Worm (Caenorhabditis elegans) whole organism, L1 larva: Measurements from ENCODE around the gene T14B4.5.

Experiments used
- C04F5.9 ChIP-seq: sonication (generic microtip); optimal IDR thresholded peaks from 2 replicates; lab custom pipeline; 2016; ENCODE audit warnings: missing genetic modification characterization, missing compliant biosample characterization
- C16A3.4 ChIP-seq: fragments of 150-350 bp; optimal IDR thresholded peaks from 2 replicates; lab custom pipeline; 2014; ENCODE audit warnings: missing biosample characterization, missing genetic modification characterization
- F16B12.6 ChIP-seq: fragments of 150-350 bp; optimal IDR thresholded peaks from 2 replicates; lab custom pipeline; 2014; ENCODE audit warnings: missing biosample characterization, missing genetic modification characterization
- alr-1 ChIP-seq: fragments of 200-800 bp; sonication (Bioruptor generic); optimal IDR thresholded peaks from 2 replicates; lab custom pipeline; 2018; ENCODE audit warnings: borderline replicate concordance, mild to moderate bottlenecking, missing genetic modification characterization, missing compliant biosample characterization
- aly-2 ChIP-seq: fragments of 150-350 bp; optimal IDR thresholded peaks from 2 replicates; lab custom pipeline; 2014; ENCODE audit warnings: missing biosample characterization, missing genetic modification characterization
- ama-1 ChIP-seq: fragments of 150-350 bp; optimal IDR thresholded peaks from 2 replicates; lab custom pipeline; 2014
- ceh-63 ChIP-seq: fragments of 200-800 bp; sonication (Bioruptor generic); optimal IDR thresholded peaks from 2 replicates; lab custom pipeline; 2018; ENCODE audit warnings: mild to moderate bottlenecking, missing genetic modification characterization, missing compliant biosample characterization
- ceh-8 ChIP-seq: fragments of 200-800 bp; sonication (Bioruptor generic); optimal IDR thresholded peaks from 2 replicates; lab custom pipeline; 2018; ENCODE audit warnings: mild to moderate bottlenecking, missing genetic modification characterization, moderate library complexity, missing compliant biosample characterization
- ceh-82 ChIP-seq, 3 experiments: fragments of 150-350 bp in 1 of 3; sonication (generic microtip) in 2 of 3; optimal IDR thresholded peaks; 2 replicates each; lab custom pipeline; 2014 to 2017; ENCODE audit warnings: missing biosample characterization in 3 of 3, missing genetic modification characterization in 3 of 3
- ceh-90 ChIP-seq: sonication (generic microtip); optimal IDR thresholded peaks from 2 replicates; lab custom pipeline; 2016; ENCODE audit warnings: missing genetic modification characterization, missing compliant biosample characterization
- dsc-1 ChIP-seq: sonication (generic microtip); optimal IDR thresholded peaks from 2 replicates; lab custom pipeline; 2016; ENCODE audit warnings: mild to moderate bottlenecking, missing genetic modification characterization, missing compliant biosample characterization
- egl-13 ChIP-seq: sonication (generic microtip); optimal IDR thresholded peaks from 2 replicates; lab custom pipeline; 2016; ENCODE audit warnings: missing genotype, missing genetic modification reagents, missing genetic modification characterization, missing compliant biosample characterization
- egl-27 ChIP-seq, 2 experiments: fragments of 150-350 bp in 1 of 2; sonication (generic microtip); optimal IDR thresholded peaks; 3 replicates each; lab custom pipeline; 2017 to 2018; ENCODE audit warnings: missing biosample characterization in 2 of 2, missing genetic modification characterization in 2 of 2, missing genetic modification reagents in 2 of 2
- elt-2 ChIP-seq: sonication (generic microtip); optimal IDR thresholded peaks from 2 replicates; lab custom pipeline; 2016; ENCODE audit warnings: missing genetic modification characterization, mild to moderate bottlenecking, inconsistent platforms, missing compliant biosample characterization, missing genetic modification reagents
- elt-3 ChIP-seq, 6 experiments: fragments of 150-350 bp in 1 of 6; sonication (generic microtip); optimal IDR thresholded peaks; 2 replicates each; lab custom pipeline; 2017 to 2018; ENCODE audit warnings: missing biosample characterization in 6 of 6, missing genetic modification characterization in 6 of 6, inconsistent platforms in 1 of 6
- ets-5 ChIP-seq: fragments of 200-800 bp; sonication (Bioruptor generic); IDR thresholded peaks from 2 replicates; pipeline ENCODE4 v1.3.6; 2022; ENCODE audit warnings: missing genetic modification characterization, missing compliant biosample characterization
- fkh-10 ChIP-seq: sonication (generic microtip); optimal IDR thresholded peaks from 2 replicates; lab custom pipeline; 2017; ENCODE audit warnings: missing biosample characterization, missing genetic modification reagents, missing genetic modification characterization
- fkh-4 ChIP-seq: sonication (generic microtip); optimal IDR thresholded peaks from 2 replicates; lab custom pipeline; 2016; ENCODE audit warnings: missing compliant biosample characterization, missing genetic modification characterization, borderline replicate concordance
- fkh-8 ChIP-seq: sonication (generic microtip); optimal IDR thresholded peaks from 2 replicates; lab custom pipeline; 2016; ENCODE audit warnings: mild to moderate bottlenecking, missing genetic modification characterization, missing compliant biosample characterization
- hlh-17 ChIP-seq: fragments of 200-800 bp; sonication (Bioruptor generic); optimal IDR thresholded peaks from 2 replicates; lab custom pipeline; 2018; ENCODE audit warnings: missing genetic modification characterization, mild to moderate bottlenecking, missing compliant biosample characterization, moderate library complexity, borderline replicate concordance
- hlh-4 ChIP-seq: sonication (generic microtip); optimal IDR thresholded peaks from 2 replicates; lab custom pipeline; 2016; ENCODE audit warnings: mild to moderate bottlenecking, missing genetic modification characterization, missing compliant biosample characterization
- hpl-2 ChIP-seq: fragments of 150-350 bp; optimal IDR thresholded peaks from 2 replicates; lab custom pipeline; 2014; ENCODE audit warnings: missing biosample characterization, missing genetic modification reagents, missing genetic modification characterization
- irx-1 ChIP-seq: sonication (generic microtip); optimal IDR thresholded peaks from 2 replicates; lab custom pipeline; 2016; ENCODE audit warnings: missing genetic modification characterization, missing compliant biosample characterization
- isw-1 ChIP-seq: fragments of 200-800 bp; sonication (Bioruptor generic); IDR thresholded peaks from 2 replicates; pipeline ENCODE4 v1.3.6; 2022; ENCODE audit warnings: missing genetic modification characterization, missing compliant biosample characterization
- lin-14 ChIP-seq: fragments of 200-800 bp; sonication (Bioruptor generic); optimal IDR thresholded peaks from 2 replicates; lab custom pipeline; 2018; ENCODE audit warnings: mild to moderate bottlenecking, missing genetic modification characterization, moderate library complexity, missing compliant biosample characterization
- lin-15B ChIP-seq: fragments of 150-350 bp; sonication (generic microtip); optimal IDR thresholded peaks from 3 replicates; lab custom pipeline; 2014; ENCODE audit warnings: missing biosample characterization, missing genetic modification characterization
- lin-35 ChIP-seq, 2 experiments: fragments of 150-350 bp; optimal IDR thresholded peaks; 2 replicates each; lab custom pipeline; 2014; ENCODE audit warnings: missing biosample characterization in 2 of 2, missing genetic modification characterization in 2 of 2, missing genetic modification reagents in 2 of 2
- lir-3 ChIP-seq: sonication (generic microtip); optimal IDR thresholded peaks from 2 replicates; lab custom pipeline; 2016; ENCODE audit warnings: mild to moderate bottlenecking, missing genetic modification characterization, moderate library complexity, missing compliant biosample characterization; ENCODE audit not compliant: poor library complexity
- mdl-1 ChIP-seq, 2 experiments: fragments of 150-350 bp; optimal IDR thresholded peaks; 2 replicates each; lab custom pipeline; 2014 to 2017; ENCODE audit warnings: missing biosample characterization in 2 of 2, missing genetic modification characterization in 2 of 2, inconsistent platforms in 1 of 2
- mef-2 ChIP-seq: fragments of 150-350 bp; optimal IDR thresholded peaks from 2 replicates; lab custom pipeline; 2014; ENCODE audit warnings: missing biosample characterization, missing genetic modification characterization
- mep-1 ChIP-seq: fragments of 150-350 bp; optimal IDR thresholded peaks from 2 replicates; lab custom pipeline; 2014; ENCODE audit warnings: missing biosample characterization, missing genetic modification characterization
- nhr-11 ChIP-seq: fragments of 150-350 bp; optimal IDR thresholded peaks from 2 replicates; lab custom pipeline; 2014; ENCODE audit warnings: missing biosample characterization, missing genetic modification characterization
- nhr-19 ChIP-seq: fragments of 200-800 bp; sonication (Bioruptor generic); conservative IDR thresholded peaks from 2 replicates; pipeline ENCODE4 v1.3.6; 2022; ENCODE audit warnings: missing genetic modification characterization, missing compliant biosample characterization
- nhr-20 ChIP-seq: sonication (generic microtip); optimal IDR thresholded peaks from 2 replicates; lab custom pipeline; 2016; ENCODE audit warnings: mild to moderate bottlenecking, missing genetic modification characterization, missing compliant biosample characterization
- nhr-237 ChIP-seq: fragments of 150-350 bp; optimal IDR thresholded peaks from 2 replicates; lab custom pipeline; 2014; ENCODE audit warnings: missing biosample characterization, missing genetic modification characterization
- nhr-28 ChIP-seq: fragments of 150-350 bp; optimal IDR thresholded peaks from 2 replicates; lab custom pipeline; 2014; ENCODE audit warnings: missing biosample characterization, missing genetic modification characterization
- nhr-71 ChIP-seq: sonication (generic microtip); optimal IDR thresholded peaks from 2 replicates; lab custom pipeline; 2016; ENCODE audit warnings: mild to moderate bottlenecking, missing genetic modification characterization, moderate library complexity, missing compliant biosample characterization
- nhr-76 ChIP-seq: sonication (generic microtip); optimal IDR thresholded peaks from 2 replicates; lab custom pipeline; 2017; ENCODE audit warnings: missing biosample characterization, missing genetic modification characterization
- nhr-77 ChIP-seq: fragments of 150-350 bp; optimal IDR thresholded peaks from 2 replicates; lab custom pipeline; 2014; ENCODE audit warnings: missing biosample characterization, missing genetic modification characterization
- nhr-85 ChIP-seq: sonication (generic microtip); peaks from one replicate; lab custom pipeline; 2016; ENCODE audit warnings: missing genetic modification characterization, inconsistent platforms, missing compliant biosample characterization
- nhr-90 ChIP-seq: sonication (generic microtip); optimal IDR thresholded peaks from 2 replicates; lab custom pipeline; 2016; ENCODE audit warnings: mild to moderate bottlenecking, missing genetic modification characterization, missing compliant biosample characterization; ENCODE audit not compliant: poor library complexity
- pag-3 ChIP-seq: sonication (generic microtip); optimal IDR thresholded peaks from 2 replicates; lab custom pipeline; 2017; ENCODE audit warnings: missing genetic modification characterization, mild to moderate bottlenecking, missing compliant biosample characterization, antibody characterized with exemption, borderline replicate concordance; ENCODE audit not compliant: insufficient read depth
- pax-3 ChIP-seq: fragments of 200-800 bp; sonication (Bioruptor generic); optimal IDR thresholded peaks from 2 replicates; lab custom pipeline; 2018; ENCODE audit warnings: mild to moderate bottlenecking, missing genetic modification characterization, moderate library complexity, missing compliant biosample characterization
- rnt-1 ChIP-seq: sonication (generic microtip); optimal IDR thresholded peaks from 2 replicates; lab custom pipeline; 2016; ENCODE audit warnings: mild to moderate bottlenecking, missing genetic modification characterization, moderate library complexity, missing compliant biosample characterization
- tbx-2 ChIP-seq: sonication (generic microtip); optimal IDR thresholded peaks from 2 replicates; lab custom pipeline; 2016; ENCODE audit warnings: missing genetic modification characterization, missing compliant biosample characterization
- tlp-1 ChIP-seq: fragments of 150-350 bp; optimal IDR thresholded peaks from 2 replicates; lab custom pipeline; 2014; ENCODE audit warnings: missing biosample characterization, missing genetic modification characterization
- unc-130 ChIP-seq: fragments of 150-350 bp; optimal IDR thresholded peaks from 2 replicates; lab custom pipeline; 2017; ENCODE audit warnings: missing biosample characterization, missing genetic modification characterization, inconsistent platforms
- unc-62 ChIP-seq: fragments of 150-350 bp; optimal IDR thresholded peaks from 2 replicates; lab custom pipeline; 2014; ENCODE audit warnings: missing biosample characterization, missing genetic modification reagents, missing genetic modification characterization
- unc-86 ChIP-seq: sonication (generic microtip); optimal IDR thresholded peaks from 2 replicates; lab custom pipeline; 2016; ENCODE audit warnings: missing genetic modification characterization, missing compliant biosample characterization
- unc-98 ChIP-seq: fragments of 200-800 bp; sonication (Bioruptor generic); IDR thresholded peaks from 2 replicates; pipeline ENCODE4 v1.3.6; 2022; ENCODE audit warnings: missing genetic modification characterization, missing compliant biosample characterization
- vab-15 ChIP-seq: sonication (generic microtip); optimal IDR thresholded peaks from 2 replicates; lab custom pipeline; 2017; ENCODE audit warnings: missing genotype, mild to moderate bottlenecking, missing genetic modification characterization, missing compliant biosample characterization
- zip-4 ChIP-seq: fragments of 200-800 bp; sonication (Bioruptor generic); optimal IDR thresholded peaks from 2 replicates; lab custom pipeline; 2018; ENCODE audit warnings: mild to moderate bottlenecking, missing genetic modification characterization, moderate library complexity, missing compliant biosample characterization
- ztf-4 ChIP-seq: fragments of 150-350 bp; optimal IDR thresholded peaks from 2 replicates; lab custom pipeline; 2014; ENCODE audit warnings: missing biosample characterization, missing genetic modification characterization

Gene T14B4.5

ce11 chrII:6734674-6735073, 18.0 kb downstream of the T14B4.5 start, which contains the start of gene T14B4.3 (continued):
- TF ChIP-seq nhr-20 (peak; percentile 57), F16B12.6 (tag; lab: Kevin White, UChicago) (peak; percentile 46), mef-2 (no peak), nhr-71 (tag; lab: Kevin White, UChicago) (peak; percentile 73), unc-98 (GFP tag; lab: Robert Waterston, UW) (no peak), fkh-8 (tag; lab: Kevin White, UChicago) (peak; percentile 56), unc-130 (no peak), tlp-1 (tag; lab: Kevin White, UChicago) (no peak), lin-15B (tag; lab: Kevin White, UChicago) (peak; percentile 78), zip-4 (no peak), ztf-4 (tag; lab: Kevin White, UChicago) (no peak), alr-1 (no peak), C16A3.4 (tag; lab: Kevin White, UChicago) (peak; percentile 83), ceh-8 (GFP tag; lab: Kevin White, UChicago) (no peak), mep-1 (peak; percentile 57), ceh-63 (no peak), fkh-10 (GFP tag; lab: Kevin White, UChicago) (no peak), nhr-85 (tag; lab: Kevin White, UChicago) (peak; percentile 43), nhr-90 (tag; lab: Kevin White, UChicago) (peak; percentile 59), tbx-2 (tag; lab: Kevin White, UChicago) (peak; percentile 54), ceh-82 (tag; optimal IDR thresholded peaks at IDR 0.05; lab: Kevin White, UChicago) (peak in 2 of 3 experiments; percentile 41 to 64), lir-3 (tag; lab: Kevin White, UChicago) (peak; percentile 77), nhr-237 (tag; lab: Kevin White, UChicago) (peak; percentile 6), hpl-2 (no peak), pag-3 (tag; lab: Kevin White, UChicago) (no peak), ets-5 (GFP tag; lab: Robert Waterston, UW) (no peak), hlh-17 (GFP tag; lab: Kevin White, UChicago) (no peak), nhr-28 (no peak), irx-1 (tag; lab: Kevin White, UChicago) (no peak), egl-13 (tag; lab: Kevin White, UChicago) (no peak), dsc-1 (tag; lab: Kevin White, UChicago) (peak; percentile 15), fkh-4 (no peak), nhr-19 (peak; percentile 31; the same call in 1 of the 2 replicates), C04F5.9 (tag; lab: Kevin White, UChicago) (peak; percentile 4), vab-15 (tag; lab: Kevin White, UChicago) (peak; percentile 20), unc-86 (tag; lab: Kevin White, UChicago) (peak; percentile 14), hlh-4 (tag; lab: Kevin White, UChicago) (no peak), elt-3 (tag; optimal IDR thresholded peaks at IDR 0.05; lab: Kevin White, UChicago) (peak in 1 of 6 experiments; percentile 47), ama-1 (lab: Kevin White, UChicago) (no peak), aly-2 (tag; lab: Kevin White, UChicago) (no peak), nhr-11 (tag; lab: Kevin White, UChicago) (no peak), nhr-76 (tag; lab: Kevin White, UChicago) (no peak), lin-35 (GFP tag; optimal IDR thresholded peaks at IDR 0.05; lab: Kevin White, UChicago) (peak; percentile 57 to 85), nhr-77 (tag; lab: Kevin White, UChicago) (peak; percentile 28), egl-27 (tag; optimal IDR thresholded peaks at IDR 0.05; lab: Kevin White, UChicago) (no peak), elt-2 (tag; lab: Kevin White, UChicago) (no peak), lin-14 (GFP tag; lab: Kevin White, UChicago) (peak; percentile 75), rnt-1 (peak; percentile 88), pax-3 (tag; lab: Kevin White, UChicago) (peak; percentile 52), unc-62 (GFP tag; lab: Kevin White, UChicago) (no peak), ceh-90 (tag; lab: Kevin White, UChicago) (no peak), isw-1 (GFP tag; lab: Robert Waterston, UW) (peak; percentile 32), mdl-1 (tag; optimal IDR thresholded peaks at IDR 0.05; lab: Kevin White, UChicago) (peak in 1 of 2 experiments; percentile 35)
